ENCODE assay signal across 1 fruit fly cellular context in genomic region chr3L:16172809-16173276, dm6.
A peak's percentile ranks its signal among the peaks of the same experiment; 100 is the strongest.
TF ChIP-seq lines count a peak whose summit lies in the region.

No protein-coding gene starts in this region.

TF ChIP-seq in whole organism, embryonic, 481 proteins besides CTCF, POLR2A, EP300 and RAD21 (continued from another document and continues in another):
- TF ChIP-seq Ptx1 (GFP tag; IDR thresholded peaks at IDR 0.05; lab: Robert Waterston, UW), result no peak
- no peak for TF ChIP-seq tll (GFP tag; optimal IDR thresholded peaks at IDR 0.05; lab: Kevin White, UChicago)
- TF ChIP-seq CG33557 (GFP tag; optimal IDR thresholded peaks at IDR 0.05; lab: Kevin White, UChicago), result peak; percentile 8
- peak in 1 of 2 experiments; percentile 3 for TF ChIP-seq Eip74EF (GFP tag; optimal IDR thresholded peaks at IDR 0.05; lab: Kevin White, UChicago)
- TF ChIP-seq CG13894 (tag; optimal IDR thresholded peaks at IDR 0.05; lab: Kevin White, UChicago), result no peak
- no peak for TF ChIP-seq tap (tag; optimal IDR thresholded peaks at IDR 0.05; lab: Kevin White, UChicago)
- TF ChIP-seq cg (GFP tag; optimal IDR thresholded peaks at IDR 0.05; lab: Kevin White, UChicago), result no peak
- TF ChIP-seq Antp (GFP tag; optimal IDR thresholded peaks at IDR 0.05; lab: Kevin White, UChicago), result no peak
- TF ChIP-seq CG10654 (GFP tag; optimal IDR thresholded peaks at IDR 0.05; lab: Kevin White, UChicago), result no peak
- TF ChIP-seq CG8478 (optimal IDR thresholded peaks at IDR 0.05; lab: Kevin White, UChicago), result no peak
- no peak for TF ChIP-seq NK7.1 (GFP tag; optimal IDR thresholded peaks at IDR 0.05; lab: Kevin White, UChicago)
- TF ChIP-seq chm (GFP tag; IDR thresholded peaks at IDR 0.05; lab: Robert Waterston, UW), result no peak
- TF ChIP-seq Fer2 (tag; optimal IDR thresholded peaks at IDR 0.05; lab: Kevin White, UChicago), result no peak
- TF ChIP-seq CG18764 (GFP tag; optimal IDR thresholded peaks at IDR 0.05; lab: Kevin White, UChicago), result no peak
- no peak for TF ChIP-seq CG14441 (GFP tag; IDR thresholded peaks at IDR 0.05; lab: Robert Waterston, UW)
- TF ChIP-seq cwo (GFP tag; optimal IDR thresholded peaks at IDR 0.05; lab: Kevin White, UChicago), result no peak
- peak in 1 of 2 experiments; percentile 40 for TF ChIP-seq eve (GFP tag; optimal IDR thresholded peaks at IDR 0.05; lab: Kevin White, UChicago)
- TF ChIP-seq zen (tag; optimal IDR thresholded peaks at IDR 0.05; lab: Kevin White, UChicago), result no peak
- TF ChIP-seq CG9727 (GFP tag; optimal IDR thresholded peaks at IDR 0.05; lab: Kevin White, UChicago), result peak; percentile 50
- no peak for TF ChIP-seq CG34422 (GFP tag; IDR thresholded peaks at IDR 0.05; lab: Robert Waterston, UW)
- TF ChIP-seq mirr (GFP tag; optimal IDR thresholded peaks at IDR 0.05; lab: Kevin White, UChicago), result no peak
- TF ChIP-seq jigr1 (GFP tag; IDR thresholded peaks at IDR 0.05; lab: Robert Waterston, UW), result no peak
- TF ChIP-seq danr (GFP tag; IDR thresholded peaks at IDR 0.05; lab: Robert Waterston, UW), result no peak
- no peak for TF ChIP-seq peb (GFP tag; IDR thresholded peaks at IDR 0.05; lab: Robert Waterston, UW)
- TF ChIP-seq CG11456 (GFP tag; IDR thresholded peaks at IDR 0.05; lab: Robert Waterston, UW), result no peak
- TF ChIP-seq CG11696 (GFP tag; IDR thresholded peaks at IDR 0.05; lab: Robert Waterston, UW), result no peak
- TF ChIP-seq Mes4 (GFP tag; optimal IDR thresholded peaks at IDR 0.05; lab: Kevin White, UChicago), result no peak
- no peak for TF ChIP-seq Doc2 (GFP tag; IDR thresholded peaks at IDR 0.05; lab: Robert Waterston, UW)
- no peak for TF ChIP-seq Nf-YA (GFP tag; IDR thresholded peaks at IDR 0.05; lab: Robert Waterston, UW)
- TF ChIP-seq Neu2 (GFP tag; optimal IDR thresholded peaks at IDR 0.05; lab: Kevin White, UChicago; ENCODE audit: borderline replicate concordance), result no peak
- TF ChIP-seq knrl (GFP tag; IDR thresholded peaks at IDR 0.05; lab: Robert Waterston, UW; ENCODE audit: partially characterized antibody), result no peak
- TF ChIP-seq CG2120 (GFP tag; optimal IDR thresholded peaks at IDR 0.05; lab: Kevin White, UChicago), result peak; percentile 2
- TF ChIP-seq CG30020 (tag; optimal IDR thresholded peaks at IDR 0.05; lab: Kevin White, UChicago), result no peak
- no peak for TF ChIP-seq lilli (GFP tag; optimal IDR thresholded peaks at IDR 0.05; lab: Kevin White, UChicago)
- TF ChIP-seq Dip3 (GFP tag; optimal IDR thresholded peaks at IDR 0.05; lab: Kevin White, UChicago), result no peak
- no peak for TF ChIP-seq caup (GFP tag; optimal IDR thresholded peaks at IDR 0.05; lab: Kevin White, UChicago; ENCODE audit: severe bottlenecking)
- no peak for TF ChIP-seq schlank (tag; optimal IDR thresholded peaks at IDR 0.05; lab: Kevin White, UChicago)
- no peak for TF ChIP-seq grn (GFP tag; optimal IDR thresholded peaks at IDR 0.05; lab: Kevin White, UChicago)
- no peak for TF ChIP-seq ems (GFP tag; optimal IDR thresholded peaks at IDR 0.05; lab: Kevin White, UChicago)
- no peak for TF ChIP-seq dan (GFP tag; IDR thresholded peaks at IDR 0.05; lab: Robert Waterston, UW)
- no peak for TF ChIP-seq shn (GFP tag; optimal IDR thresholded peaks at IDR 0.05; lab: Kevin White, UChicago)
- TF ChIP-seq ap (GFP tag; IDR thresholded peaks at IDR 0.05; lab: Robert Waterston, UW), result no peak
- TF ChIP-seq jumu (GFP tag; optimal IDR thresholded peaks at IDR 0.05; lab: Kevin White, UChicago), result no peak
- TF ChIP-seq HLH54F (GFP tag; optimal IDR thresholded peaks at IDR 0.05; lab: Kevin White, UChicago), result no peak
- peak; percentile 66 for TF ChIP-seq CG18262 (tag; optimal IDR thresholded peaks at IDR 0.05; lab: Kevin White, UChicago)
- no peak for TF ChIP-seq bbx (GFP tag; IDR thresholded peaks at IDR 0.05; lab: Robert Waterston, UW; ENCODE audit: partially characterized antibody)
- no peak for TF ChIP-seq CG13123 (GFP tag; optimal IDR thresholded peaks at IDR 0.05; lab: Kevin White, UChicago)
- no peak for TF ChIP-seq CG14860 (GFP tag; IDR thresholded peaks at IDR 0.05; lab: Robert Waterston, UW; ENCODE audit: partially characterized antibody)
- no peak for TF ChIP-seq ERR (GFP tag; optimal IDR thresholded peaks at IDR 0.05; lab: Kevin White, UChicago)
- TF ChIP-seq Stat92E (GFP tag; optimal IDR thresholded peaks at IDR 0.05; lab: Kevin White, UChicago), result no peak
- TF ChIP-seq crp (GFP tag; optimal IDR thresholded peaks at IDR 0.05; lab: Kevin White, UChicago), result no peak
- peak; percentile 48 for TF ChIP-seq CG12659 (GFP tag; optimal IDR thresholded peaks at IDR 0.05; lab: Kevin White, UChicago)
- no peak for TF ChIP-seq h (optimal IDR thresholded peaks at IDR 0.05; lab: Kevin White, UChicago)
- TF ChIP-seq CG30431 (GFP tag; optimal IDR thresholded peaks at IDR 0.05; lab: Kevin White, UChicago), result no peak
- no peak for TF ChIP-seq aop (GFP tag; IDR thresholded peaks at IDR 0.05; lab: Robert Waterston, UW)
- TF ChIP-seq Gug (GFP tag; IDR thresholded peaks at IDR 0.05; lab: Robert Waterston, UW), result no peak
- TF ChIP-seq en (GFP tag; optimal IDR thresholded peaks at IDR 0.05; lab: Kevin White, UChicago), result no peak
- no peak for TF ChIP-seq CG6254 (GFP tag; optimal IDR thresholded peaks at IDR 0.05; lab: Kevin White, UChicago)
- peak; percentile 35 for TF ChIP-seq sens (GFP tag; lab: Kevin White, UChicago)
- no peak for TF ChIP-seq maf-S (GFP tag; optimal IDR thresholded peaks at IDR 0.05; lab: Kevin White, UChicago)
- TF ChIP-seq CG12744 (GFP tag; optimal IDR thresholded peaks at IDR 0.05; lab: Kevin White, UChicago), result no peak
- TF ChIP-seq Optix (GFP tag; IDR thresholded peaks at IDR 0.05; lab: Robert Waterston, UW), result no peak
- no peak for TF ChIP-seq CG3995 (GFP tag; optimal IDR thresholded peaks at IDR 0.05; lab: Kevin White, UChicago)
- TF ChIP-seq Doc3 (GFP tag; IDR thresholded peaks at IDR 0.05; lab: Robert Waterston, UW; ENCODE audit: partially characterized antibody), result no peak
- peak; percentile 31 for TF ChIP-seq CG17359 (tag; optimal IDR thresholded peaks at IDR 0.05; lab: Kevin White, UChicago)
- no peak for TF ChIP-seq CG10543 (GFP tag; optimal IDR thresholded peaks at IDR 0.05; lab: Kevin White, UChicago)
- TF ChIP-seq bigmax (GFP tag; optimal IDR thresholded peaks at IDR 0.05; lab: Kevin White, UChicago), result no peak
- TF ChIP-seq CG31388 (GFP tag; optimal IDR thresholded peaks at IDR 0.05; lab: Kevin White, UChicago), result no peak
- TF ChIP-seq CkIIα-i1 (GFP tag; IDR thresholded peaks at IDR 0.05; lab: Robert Waterston, UW), result no peak
- no peak for TF ChIP-seq CG6813 (GFP tag; optimal IDR thresholded peaks at IDR 0.05; lab: Kevin White, UChicago)
- TF ChIP-seq dmrt99B (tag; optimal IDR thresholded peaks at IDR 0.05; lab: Kevin White, UChicago), result peak; percentile 58
- no peak for TF ChIP-seq CG8290 (GFP tag; optimal IDR thresholded peaks at IDR 0.05; lab: Kevin White, UChicago)
- no peak for TF ChIP-seq CG8290 (tag; optimal IDR thresholded peaks at IDR 0.05; lab: Kevin White, UChicago)
- TF ChIP-seq HmgD (GFP tag; optimal IDR thresholded peaks at IDR 0.05; lab: Kevin White, UChicago), result no peak
- no peak for TF ChIP-seq CG11695 (GFP tag; IDR thresholded peaks at IDR 0.05; lab: Robert Waterston, UW)
- no peak for TF ChIP-seq luna (GFP tag; optimal IDR thresholded peaks at IDR 0.05; lab: Kevin White, UChicago)
- TF ChIP-seq Chrac-16 (GFP tag; optimal IDR thresholded peaks at IDR 0.05; lab: Kevin White, UChicago), result no peak
- peak in 1 of 3 experiments; percentile 63 for TF ChIP-seq lola (GFP tag; optimal IDR thresholded peaks at IDR 0.05; lab: Kevin White, UChicago)
- no peak for TF ChIP-seq CG7786 (GFP tag; optimal IDR thresholded peaks at IDR 0.05; lab: Kevin White, UChicago)
- no peak for TF ChIP-seq CG1603 (tag; optimal IDR thresholded peaks at IDR 0.05; lab: Kevin White, UChicago)
- TF ChIP-seq Xrp1 (GFP tag; IDR thresholded peaks at IDR 0.05; lab: Robert Waterston, UW), result no peak
- no peak for TF ChIP-seq BtbVII (GFP tag; optimal IDR thresholded peaks at IDR 0.05; lab: Kevin White, UChicago)
- no peak for TF ChIP-seq CG7928 (GFP tag; optimal IDR thresholded peaks at IDR 0.05; lab: Kevin White, UChicago)
- no peak for TF ChIP-seq hb (GFP tag; IDR thresholded peaks at IDR 0.05; lab: Robert Waterston, UW; ENCODE audit: partially characterized antibody)
- TF ChIP-seq kah (GFP tag; optimal IDR thresholded peaks at IDR 0.05; lab: Kevin White, UChicago), result no peak
- no peak for TF ChIP-seq CG9817 (tag; optimal IDR thresholded peaks at IDR 0.05; lab: Kevin White, UChicago)
- peak; percentile 41 for TF ChIP-seq Sox102F (GFP tag; optimal IDR thresholded peaks at IDR 0.05; lab: Kevin White, UChicago)
- no peak for TF ChIP-seq Scr (GFP tag; IDR thresholded peaks at IDR 0.05; lab: Robert Waterston, UW; ENCODE audit: partially characterized antibody)
- no peak for TF ChIP-seq hth (optimal IDR thresholded peaks at IDR 0.05; lab: Kevin White, UChicago)
- TF ChIP-seq CG14667 (GFP tag; IDR thresholded peaks at IDR 0.05; lab: Robert Waterston, UW), result no peak
- TF ChIP-seq corto (GFP tag; optimal IDR thresholded peaks at IDR 0.05; lab: Kevin White, UChicago), result peak; percentile 23
- TF ChIP-seq tio (GFP tag; optimal IDR thresholded peaks at IDR 0.05; lab: Kevin White, UChicago), result peak; percentile 59
- no peak for TF ChIP-seq Deaf1 (tag; optimal IDR thresholded peaks at IDR 0.05; lab: Kevin White, UChicago)
- TF ChIP-seq CG1832 (GFP tag; optimal IDR thresholded peaks at IDR 0.05; lab: Kevin White, UChicago), result no peak
- TF ChIP-seq gce (GFP tag; IDR thresholded peaks at IDR 0.05; lab: Robert Waterston, UW), result no peak
- TF ChIP-seq Ssrp (tag; optimal IDR thresholded peaks at IDR 0.05; lab: Kevin White, UChicago), result peak; percentile 47
- no peak for TF ChIP-seq da (GFP tag; optimal IDR thresholded peaks at IDR 0.05; lab: Kevin White, UChicago)
- no peak for TF ChIP-seq Hsf (GFP tag; optimal IDR thresholded peaks at IDR 0.05; lab: Kevin White, UChicago)
- TF ChIP-seq Meics (GFP tag; optimal IDR thresholded peaks at IDR 0.05; lab: Kevin White, UChicago), result peak; percentile 37
- no peak for TF ChIP-seq tx (GFP tag; optimal IDR thresholded peaks at IDR 0.05; lab: Kevin White, UChicago)
- no peak for TF ChIP-seq Atf3 (GFP tag; optimal IDR thresholded peaks at IDR 0.05; lab: Kevin White, UChicago)
- TF ChIP-seq CG17612 (GFP tag; IDR thresholded peaks at IDR 0.05; lab: Robert Waterston, UW), result no peak
- no peak for TF ChIP-seq CG31365 (tag; optimal IDR thresholded peaks at IDR 0.05; lab: Kevin White, UChicago)
- peak; percentile 28 for TF ChIP-seq zf30C (GFP tag; optimal IDR thresholded peaks at IDR 0.05; lab: Kevin White, UChicago)
- no peak for TF ChIP-seq wdn (GFP tag; IDR thresholded peaks at IDR 0.05; lab: Robert Waterston, UW)
- no peak for TF ChIP-seq CG6175 (GFP tag; IDR thresholded peaks at IDR 0.05; lab: Robert Waterston, UW)
- TF ChIP-seq CG14710 (tag; optimal IDR thresholded peaks at IDR 0.05; lab: Kevin White, UChicago), result peak; percentile 36
- TF ChIP-seq E2f1 (GFP tag; IDR thresholded peaks at IDR 0.05; lab: Robert Waterston, UW), result no peak
- TF ChIP-seq gcm2 (GFP tag; optimal IDR thresholded peaks at IDR 0.05; lab: Kevin White, UChicago), result no peak
- no peak for TF ChIP-seq vfl (GFP tag; optimal IDR thresholded peaks at IDR 0.05; lab: Kevin White, UChicago)
- no peak for TF ChIP-seq ab (GFP tag; optimal IDR thresholded peaks at IDR 0.05; lab: Kevin White, UChicago)
- no peak for TF ChIP-seq D19B (GFP tag; optimal IDR thresholded peaks at IDR 0.05; lab: Kevin White, UChicago)
- TF ChIP-seq CG5953 (GFP tag; IDR thresholded peaks at IDR 0.05; lab: Robert Waterston, UW), result no peak
- no peak for TF ChIP-seq CG43689 (GFP tag; IDR thresholded peaks at IDR 0.05; lab: Robert Waterston, UW)
- no peak for TF ChIP-seq Dad (GFP tag; optimal IDR thresholded peaks at IDR 0.05; lab: Kevin White, UChicago)
- no peak for TF ChIP-seq CG10431 (GFP tag; optimal IDR thresholded peaks at IDR 0.05; lab: Kevin White, UChicago)
- TF ChIP-seq tup (GFP tag; optimal IDR thresholded peaks at IDR 0.05; lab: Kevin White, UChicago), result no peak
- TF ChIP-seq bowl (GFP tag; IDR thresholded peaks at IDR 0.05; lab: Robert Waterston, UW), result no peak
- TF ChIP-seq pan (optimal IDR thresholded peaks at IDR 0.05; lab: Kevin White, UChicago), result no peak
- TF ChIP-seq pan (GFP tag; optimal IDR thresholded peaks at IDR 0.05 in 1 of 2, IDR thresholded peaks at IDR 0.05 in 1 of 2), result no peak
- TF ChIP-seq CG18619 (GFP tag; optimal IDR thresholded peaks at IDR 0.05; lab: Kevin White, UChicago), result peak; percentile 37
- no peak for TF ChIP-seq Hand (GFP tag; optimal IDR thresholded peaks at IDR 0.05; lab: Kevin White, UChicago)
- TF ChIP-seq CG10209 (GFP tag; optimal IDR thresholded peaks at IDR 0.05; lab: Kevin White, UChicago), result peak; percentile 40
- no peak for TF ChIP-seq HHEX (GFP tag; optimal IDR thresholded peaks at IDR 0.05; lab: Kevin White, UChicago)
- no peak for TF ChIP-seq Bgb (GFP tag; IDR thresholded peaks at IDR 0.05; lab: Robert Waterston, UW; ENCODE audit: partially characterized antibody)
- TF ChIP-seq fd102C (GFP tag; optimal IDR thresholded peaks at IDR 0.05; lab: Kevin White, UChicago), result no peak
- no peak for TF ChIP-seq dimm (GFP tag; IDR thresholded peaks at IDR 0.05; lab: Robert Waterston, UW)
- TF ChIP-seq Fer1 (GFP tag; optimal IDR thresholded peaks at IDR 0.05; lab: Kevin White, UChicago), result peak; percentile 3
- TF ChIP-seq CG17186 (GFP tag; optimal IDR thresholded peaks at IDR 0.05; lab: Kevin White, UChicago), result no peak
- TF ChIP-seq MBD-R2 (GFP tag; IDR thresholded peaks at IDR 0.05; lab: Robert Waterston, UW), result no peak
- no peak for TF ChIP-seq sc (optimal IDR thresholded peaks at IDR 0.05; lab: Kevin White, UChicago)
- TF ChIP-seq sc (GFP tag; optimal IDR thresholded peaks at IDR 0.05; lab: Kevin White, UChicago), result peak; percentile 33
- peak; percentile 43 for TF ChIP-seq CG9437 (GFP tag; optimal IDR thresholded peaks at IDR 0.05; lab: Kevin White, UChicago)
- TF ChIP-seq Blimp-1 (GFP tag; optimal IDR thresholded peaks at IDR 0.05; lab: Kevin White, UChicago), result peak; percentile 22
- no peak for TF ChIP-seq MTF-1 (GFP tag; optimal IDR thresholded peaks at IDR 0.05; lab: Kevin White, UChicago; ENCODE audit: borderline replicate concordance)
- TF ChIP-seq NC2α (GFP tag; optimal IDR thresholded peaks at IDR 0.05; lab: Kevin White, UChicago), result no peak
- no peak for TF ChIP-seq ato (GFP tag; IDR thresholded peaks at IDR 0.05; lab: Robert Waterston, UW; ENCODE audit: partially characterized antibody)
- TF ChIP-seq CG12299 (tag; optimal IDR thresholded peaks at IDR 0.05; lab: Kevin White, UChicago), result no peak
- TF ChIP-seq CG3726 (GFP tag; IDR thresholded peaks at IDR 0.05; lab: Robert Waterston, UW), result no peak
- no peak for TF ChIP-seq zen2 (GFP tag; IDR thresholded peaks at IDR 0.05; lab: Robert Waterston, UW; ENCODE audit: partially characterized antibody)
